Fruit fly (Drosophila melanogaster) whole organism, embryonic: ENCODE data around the gene att-ORFB.

ENCODE experiments used
- CG7372 ChIP-seq: fragments of 200-800 bp; sonication (Bioruptor generic); IDR thresholded peaks from 2 replicates; pipeline ENCODE4 v1.3.6; 2022; ENCODE audit warnings: missing biosample characterization, missing genetic modification characterization
- Ets65A ChIP-seq: fragments of 200-800 bp; sonication (Bioruptor generic); peaks from one replicate; lab custom pipeline; 2016; ENCODE audit warnings: missing biosample characterization, missing genetic modification characterization
- HLH3B ChIP-seq: fragments of 200-800 bp; sonication (Bioruptor generic); IDR thresholded peaks from 2 replicates; pipeline ENCODE4 v1.3.6; 2022; ENCODE audit warnings: missing biosample characterization, missing genetic modification characterization
- vfl ChIP-seq: fragments of 200-800 bp; sonication (Bioruptor generic); optimal IDR thresholded peaks from 2 replicates; lab custom pipeline; 2016; ENCODE audit warnings: missing biosample characterization, missing genetic modification characterization

The att-ORFB gene

dm6 chr3R:20503646-20504045 lies 50.6 kb downstream of the att-ORFB start, which contains the start of gene MtnB:
Gene MtnB, minus strand, starts transcription at chr3R:20503746.
- peak; percentile 45 for TF ChIP-seq Ets65A (GFP tag; lab: Kevin White, UChicago)
- TF ChIP-seq vfl (GFP tag; lab: Kevin White, UChicago) = no peak
- peak; percentile 71 for TF ChIP-seq CG7372
- TF ChIP-seq HLH3B (GFP tag; lab: Robert Waterston, UW) = 0 out of 2 replicates have a peak, but pooled peaks have one; percentile 13
